Worm (Caenorhabditis elegans): ENCODE results near the gene H06H21.37.

DNA sequence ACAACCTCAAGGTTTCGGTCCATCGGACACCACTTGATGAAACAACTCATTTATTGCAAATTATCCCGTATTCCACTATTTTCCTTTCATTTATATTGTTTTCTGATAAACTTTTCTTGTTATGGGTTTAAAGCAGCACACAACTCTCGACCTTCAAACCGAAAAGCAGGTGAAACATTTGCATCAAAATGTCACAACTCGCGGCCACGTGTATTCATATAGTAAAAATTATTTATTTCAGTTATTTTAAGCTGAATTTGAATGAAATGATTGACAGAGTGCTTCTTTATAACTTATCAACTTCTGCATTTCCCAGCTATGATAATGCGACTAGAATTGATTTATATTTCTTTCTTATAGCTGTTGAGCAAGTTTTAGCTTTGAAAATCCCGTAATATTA, 2.1 kb upstream of the H06H21.37 start, which contains the start of gene srw-95:
- no peak for TF ChIP-seq nhr-102 (tag; optimal IDR thresholded peaks at IDR 0.05)
- peak in 1 of 2 experiments; percentile 3 for TF ChIP-seq lsy-2 (tag; optimal IDR thresholded peaks at IDR 0.05)
- TF ChIP-seq mep-1 (tag; optimal IDR thresholded peaks at IDR 0.05) = no peak
- no peak for TF ChIP-seq zag-1 (tag; optimal IDR thresholded peaks at IDR 0.05)
- TF ChIP-seq unc-62 (GFP tag; optimal IDR thresholded peaks at IDR 0.05 in 1 of 2) = peak in 1 of 2 experiments; percentile 36
- no peak for TF ChIP-seq unc-62 (tag; optimal IDR thresholded peaks at IDR 0.05)
- TF ChIP-seq ceh-82 (tag; optimal IDR thresholded peaks at IDR 0.05) = no peak
- no peak for TF ChIP-seq jun-1 (tag; optimal IDR thresholded peaks at IDR 0.05)
- TF ChIP-seq ctbp-1 (GFP tag; IDR thresholded peaks at IDR 0.05) = no peak
- TF ChIP-seq daf-19 (GFP tag; conservative IDR thresholded peaks at IDR 0.05) = no peak
- no peak for TF ChIP-seq nhr-25 (tag; optimal IDR thresholded peaks at IDR 0.05; ENCODE audit: borderline replicate concordance, insufficient read depth)
- TF ChIP-seq daf-8 (GFP tag; IDR thresholded peaks at IDR 0.05) = no peak
- TF ChIP-seq nhr-237 (tag; optimal IDR thresholded peaks at IDR 0.05) = no peak
- no peak for TF ChIP-seq pqm-1 (tag; optimal IDR thresholded peaks at IDR 0.05)
- no peak for TF ChIP-seq nhr-28 (tag; optimal IDR thresholded peaks at IDR 0.05)
